Worm (Caenorhabditis elegans) whole organism, L4 larva: ENCODE results near the gene srd-38.

Experiments used
- F26F4.8 ChIP-seq: fragments of 200-800 bp; sonication (Bioruptor generic); conservative IDR thresholded peaks from 2 replicates; pipeline ENCODE4 v1.3.6; 2022; ENCODE audit warnings: missing genetic modification characterization, missing compliant biosample characterization
- F44E2.7 ChIP-seq: fragments of 200-800 bp; sonication (Bioruptor generic); IDR thresholded peaks from 2 replicates; pipeline ENCODE4 v2.1.2; 2022; ENCODE audit warnings: missing genetic modification characterization, missing compliant biosample characterization
- T20F7.1 ChIP-seq: fragments of 200-800 bp; sonication (Bioruptor generic); optimal IDR thresholded peaks from 2 replicates; lab custom pipeline; 2018; ENCODE audit warnings: mild to moderate bottlenecking, missing genetic modification characterization, missing compliant biosample characterization
- Y105C5A.15 ChIP-seq: fragments of 200-800 bp; sonication (Bioruptor generic); IDR thresholded peaks from 2 replicates; pipeline ENCODE4 v1.3.6; 2022; ENCODE audit warnings: missing genetic modification characterization, missing compliant biosample characterization
- Y5F2A.4 ChIP-seq: fragments of 200-800 bp; sonication (Bioruptor generic); optimal IDR thresholded peaks from 2 replicates; lab custom pipeline; 2018; ENCODE audit warnings: mild to moderate bottlenecking, missing genetic modification characterization, missing compliant biosample characterization
- Y75B8A.6 ChIP-seq: fragments of 200-800 bp; sonication (Bioruptor generic); IDR thresholded peaks from 2 replicates; pipeline ENCODE4 v1.3.6; 2022; ENCODE audit warnings: missing genetic modification reagents, missing genetic modification characterization, missing compliant biosample characterization
- ZK546.5 ChIP-seq, 2 experiments: sonication (generic microtip); optimal IDR thresholded peaks; 2 replicates each; lab custom pipeline; 2017; ENCODE audit warnings: missing biosample characterization in 2 of 2, missing genetic modification characterization in 2 of 2
- aly-2 ChIP-seq: sonication (generic microtip); optimal IDR thresholded peaks from 2 replicates; lab custom pipeline; 2018; ENCODE audit warnings: missing biosample characterization, missing genetic modification characterization
- ceh-28 ChIP-seq: fragments of 150-350 bp; optimal IDR thresholded peaks from 2 replicates; lab custom pipeline; 2014; ENCODE audit warnings: missing biosample characterization, missing genetic modification reagents, missing genetic modification characterization
- cey-2 ChIP-seq: sonication (generic microtip); optimal IDR thresholded peaks from 3 replicates; lab custom pipeline; 2017; ENCODE audit warnings: missing genetic modification characterization, mild to moderate bottlenecking, missing compliant biosample characterization, antibody characterized with exemption, borderline replicate concordance; ENCODE audit not compliant: insufficient read depth
- daf-12 ChIP-seq: fragments of 150-350 bp; optimal IDR thresholded peaks from 2 replicates; lab custom pipeline; 2014; ENCODE audit warnings: missing biosample characterization, missing genetic modification reagents, missing genetic modification characterization
- daf-16 ChIP-seq, 3 experiments: sonication (generic microtip); optimal IDR thresholded peaks; 2 replicates each; lab custom pipeline; 2016 to 2017; ENCODE audit warnings: missing genetic modification characterization in 3 of 3, missing genetic modification reagents in 3 of 3, mild to moderate bottlenecking in 2 of 3, missing compliant biosample characterization in 2 of 3, missing biosample characterization in 1 of 3, moderate library complexity in 1 of 3
- daf-8 ChIP-seq: fragments of 200-800 bp; sonication (Bioruptor generic); IDR thresholded peaks from 2 replicates; pipeline ENCODE4 v1.3.6; 2022; ENCODE audit warnings: missing genetic modification characterization, missing compliant biosample characterization
- dmd-6 ChIP-seq: fragments of 200-800 bp; sonication (Bioruptor generic); IDR thresholded peaks from 2 replicates; pipeline ENCODE4 v1.3.6; 2022; ENCODE audit warnings: missing genetic modification reagents, missing genetic modification characterization, missing compliant biosample characterization
- dmd-8 ChIP-seq: fragments of 200-800 bp; sonication (Bioruptor generic); IDR thresholded peaks from 2 replicates; pipeline ENCODE4 v1.3.6; 2022; ENCODE audit warnings: missing genetic modification characterization, missing compliant biosample characterization
- dmd-9 ChIP-seq: fragments of 200-800 bp; sonication (Bioruptor generic); IDR thresholded peaks from 2 replicates; pipeline ENCODE4 v1.3.6; 2022; ENCODE audit warnings: missing genetic modification reagents, missing genetic modification characterization, missing compliant biosample characterization
- duxl-1 ChIP-seq: sonication (generic microtip); optimal IDR thresholded peaks from 2 replicates; lab custom pipeline; 2016; ENCODE audit warnings: mild to moderate bottlenecking, missing genetic modification characterization, moderate library complexity, missing compliant biosample characterization; ENCODE audit not compliant: poor library complexity
- egl-43 ChIP-seq: fragments of 200-800 bp; sonication (Bioruptor generic); IDR thresholded peaks from 2 replicates; pipeline ENCODE4 v1.3.6; 2022; ENCODE audit warnings: missing genetic modification reagents, missing genetic modification characterization, missing compliant biosample characterization
- hif-1 ChIP-seq, 2 experiments: sonication (generic microtip); optimal IDR thresholded peaks; 2 replicates each; lab custom pipeline; 2016 to 2017; ENCODE audit warnings: missing compliant biosample characterization in 2 of 2, missing genetic modification characterization in 2 of 2, missing genetic modification reagents in 2 of 2, missing genotype in 2 of 2, mild to moderate bottlenecking in 1 of 2
- hmg-1.1 ChIP-seq: fragments of 200-800 bp; sonication (Bioruptor generic); IDR thresholded peaks from 2 replicates; pipeline ENCODE4 v1.3.6; 2022; ENCODE audit warnings: missing genetic modification reagents, missing genetic modification characterization, missing compliant biosample characterization
- jun-1 ChIP-seq: fragments of 150-350 bp; optimal IDR thresholded peaks from 2 replicates; lab custom pipeline; 2014; ENCODE audit warnings: missing biosample characterization, missing genetic modification reagents, missing genetic modification characterization
- lim-7 ChIP-seq: fragments of 200-800 bp; sonication (Bioruptor generic); IDR thresholded peaks from 2 replicates; pipeline ENCODE4 v1.3.6; 2022; ENCODE audit warnings: missing genetic modification characterization, missing compliant biosample characterization
- lin-13 ChIP-seq: fragments of 150-350 bp; optimal IDR thresholded peaks from 2 replicates; lab custom pipeline; 2014; ENCODE audit warnings: missing biosample characterization, missing genetic modification reagents, missing genetic modification characterization
- lir-3 ChIP-seq: sonication (generic microtip); optimal IDR thresholded peaks from 2 replicates; lab custom pipeline; 2016; ENCODE audit warnings: mild to moderate bottlenecking, missing genetic modification characterization, missing compliant biosample characterization
- madf-5 ChIP-seq, 2 experiments: fragments of 200-800 bp; sonication (Bioruptor generic); IDR thresholded peaks; 2 replicates each; pipeline ENCODE4 v1.3.6; 2022; ENCODE audit warnings: missing compliant biosample characterization in 2 of 2, missing genetic modification characterization in 2 of 2
- madf-9 ChIP-seq: fragments of 200-800 bp; sonication (Bioruptor generic); conservative IDR thresholded peaks from 2 replicates; pipeline ENCODE4 v1.3.6; 2022; ENCODE audit warnings: missing genetic modification reagents, missing genetic modification characterization, missing compliant biosample characterization
- mxl-2 ChIP-seq: fragments of 200-800 bp; sonication (Bioruptor generic); conservative IDR thresholded peaks from 2 replicates; pipeline ENCODE4 v1.3.6; 2022; ENCODE audit warnings: missing genetic modification reagents, missing genetic modification characterization, missing compliant biosample characterization
- nhr-102 ChIP-seq: sonication (generic microtip); optimal IDR thresholded peaks from 2 replicates; lab custom pipeline; 2016; ENCODE audit warnings: mild to moderate bottlenecking, missing genetic modification characterization, moderate library complexity, missing compliant biosample characterization
- nhr-25 ChIP-seq: sonication (generic microtip); optimal IDR thresholded peaks from 2 replicates; lab custom pipeline; 2017; ENCODE audit warnings: missing genetic modification characterization, mild to moderate bottlenecking, missing compliant biosample characterization, antibody characterized with exemption, moderate library complexity, borderline replicate concordance; ENCODE audit not compliant: insufficient read depth
- nhr-42 ChIP-seq: fragments of 200-800 bp; sonication (Bioruptor generic); IDR thresholded peaks from 2 replicates; pipeline ENCODE4 v1.3.6; 2022; ENCODE audit warnings: missing genetic modification characterization, missing compliant biosample characterization
- nhr-48 ChIP-seq: sonication (generic microtip); optimal IDR thresholded peaks from 2 replicates; lab custom pipeline; 2016; ENCODE audit warnings: mild to moderate bottlenecking, missing genetic modification characterization, missing compliant biosample characterization
- pha-4 ChIP-seq, 2 experiments: fragments of 150-350 bp in 1 of 2; fragments of 200-800 bp in 1 of 2; sonication (Bioruptor generic) in 1 of 2; IDR thresholded peaks in 1 of 2; optimal IDR thresholded peaks in 1 of 2; 2 replicates each; pipeline versions ENCODE4 v1.3.6 to Lab custom; 2014 to 2022; ENCODE audit warnings: missing genetic modification characterization in 2 of 2, missing genetic modification reagents in 2 of 2, missing biosample characterization in 1 of 2, missing compliant biosample characterization in 1 of 2
- rbr-2 ChIP-seq: sonication (generic microtip); optimal IDR thresholded peaks from 2 replicates; lab custom pipeline; 2016; ENCODE audit warnings: missing genotype, missing genetic modification characterization, missing compliant biosample characterization
- saeg-2 ChIP-seq: fragments of 200-800 bp; sonication (Bioruptor generic); IDR thresholded peaks from 2 replicates; pipeline ENCODE4 v1.3.6; 2022; ENCODE audit warnings: missing genetic modification reagents, missing genetic modification characterization, missing compliant biosample characterization
- snpc-1.2 ChIP-seq: fragments of 200-800 bp; sonication (Bioruptor generic); IDR thresholded peaks from 2 replicates; pipeline ENCODE4 v1.3.6; 2022; ENCODE audit warnings: missing genetic modification reagents, missing genetic modification characterization, missing compliant biosample characterization
- snpc-4 ChIP-seq: fragments of 150-350 bp; optimal IDR thresholded peaks from 2 replicates; lab custom pipeline; 2014; ENCODE audit warnings: missing biosample characterization, missing genetic modification characterization
- spr-1 ChIP-seq: sonication (generic microtip); optimal IDR thresholded peaks from 2 replicates; lab custom pipeline; 2016; ENCODE audit warnings: mild to moderate bottlenecking, missing genetic modification characterization, missing compliant biosample characterization
- vab-7 ChIP-seq: fragments of 200-800 bp; sonication (Bioruptor generic); IDR thresholded peaks from 2 replicates; pipeline ENCODE4 v1.3.6; 2022; ENCODE audit warnings: missing genetic modification reagents, missing genetic modification characterization, missing compliant biosample characterization
- zag-1 ChIP-seq: fragments of 150-350 bp; optimal IDR thresholded peaks from 2 replicates; lab custom pipeline; 2014; ENCODE audit warnings: missing biosample characterization, missing genetic modification characterization
- zfp-2 ChIP-seq: sonication (generic microtip); optimal IDR thresholded peaks from 2 replicates; lab custom pipeline; 2016; ENCODE audit warnings: mild to moderate bottlenecking, missing genetic modification characterization, missing compliant biosample characterization
- zfp-3 ChIP-seq: fragments of 200-800 bp; sonication (Bioruptor generic); conservative IDR thresholded peaks from 2 replicates; pipeline ENCODE4 v1.3.6; 2022; ENCODE audit warnings: missing genetic modification reagents, missing genetic modification characterization, missing compliant biosample characterization
- zip-11 ChIP-seq: fragments of 200-800 bp; sonication (Bioruptor generic); IDR thresholded peaks from 2 replicates; pipeline ENCODE4 v1.3.6; 2022; ENCODE audit warnings: missing genetic modification characterization, missing compliant biosample characterization

The srd-38 gene

DNA sequence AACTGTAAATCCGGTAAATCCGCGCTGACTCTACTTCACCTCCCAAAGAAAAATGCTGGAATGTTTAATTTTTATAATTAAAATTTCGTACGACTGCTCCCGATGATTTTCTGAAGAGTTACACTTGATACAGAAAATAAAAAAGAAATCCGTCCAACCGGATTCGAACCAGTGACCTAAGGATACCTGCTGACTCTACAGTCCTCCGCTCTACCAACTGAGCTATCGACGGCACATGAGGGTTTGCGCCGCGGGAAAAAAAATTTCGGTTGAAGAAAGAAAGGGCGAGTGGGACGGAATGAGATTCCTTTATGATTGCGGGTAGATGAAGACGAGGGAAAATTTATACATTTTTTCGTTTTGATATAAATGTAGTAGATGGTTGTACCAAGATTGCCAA is 7.0 kb upstream of the srd-38 start:
- TF ChIP-seq F26F4.8 (GFP tag; lab: Robert Waterston, UW) (peak; percentile 72; the same call in 1 of the 2 replicates), F44E2.7 (no peak), zfp-3 (GFP tag; lab: Robert Waterston, UW) (0 out of 2 replicates have a peak, but pooled peaks have one; percentile 23), Y105C5A.15 (GFP tag; lab: Robert Waterston, UW) (0 out of 2 replicates have a peak, but pooled peaks have one; percentile 37), snpc-1.2 (GFP tag; lab: Robert Waterston, UW) (0 out of 2 replicates have a peak, but pooled peaks have one; percentile 37), hmg-1.1 (GFP tag; lab: Robert Waterston, UW) (peak; percentile 15; the same call in 1 of the 2 replicates), daf-16 (GFP tag; optimal IDR thresholded peaks at IDR 0.05; lab: Kevin White, UChicago) (peak in 1 of 2 experiments; percentile 52), daf-16 (tag; optimal IDR thresholded peaks at IDR 0.05; lab: Kevin White, UChicago) (peak; percentile 17), snpc-4 (no peak), duxl-1 (tag; lab: Kevin White, UChicago) (peak; percentile 19), lim-7 (GFP tag; lab: Robert Waterston, UW) (peak; percentile 78), vab-7 (GFP tag; lab: Robert Waterston, UW) (0 out of 2 replicates have a peak, but pooled peaks have one; percentile 61), dmd-6 (GFP tag; lab: Robert Waterston, UW) (peak; percentile 17; the same call in 1 of the 2 replicates), pha-4 (GFP tag; IDR thresholded peaks at IDR 0.05; lab: Robert Waterston, UW) (peak; percentile 73), pha-4 (tag; optimal IDR thresholded peaks at IDR 0.05; lab: Kevin White, UChicago) (no peak), egl-43 (GFP tag; lab: Robert Waterston, UW) (peak; percentile 81), nhr-42 (GFP tag; lab: Robert Waterston, UW) (0 out of 2 replicates have a peak, but pooled peaks have one; percentile 13), zip-11 (no peak), dmd-9 (no peak), madf-5 (GFP tag; IDR thresholded peaks at IDR 0.05; lab: Robert Waterston, UW) (peak in 1 of 2 experiments; percentile 58; a peak in 1 of 4 replicates), nhr-48 (peak; percentile 16)
- TF ChIP-seq, all 104 proteins: peak for 15

DNA sequence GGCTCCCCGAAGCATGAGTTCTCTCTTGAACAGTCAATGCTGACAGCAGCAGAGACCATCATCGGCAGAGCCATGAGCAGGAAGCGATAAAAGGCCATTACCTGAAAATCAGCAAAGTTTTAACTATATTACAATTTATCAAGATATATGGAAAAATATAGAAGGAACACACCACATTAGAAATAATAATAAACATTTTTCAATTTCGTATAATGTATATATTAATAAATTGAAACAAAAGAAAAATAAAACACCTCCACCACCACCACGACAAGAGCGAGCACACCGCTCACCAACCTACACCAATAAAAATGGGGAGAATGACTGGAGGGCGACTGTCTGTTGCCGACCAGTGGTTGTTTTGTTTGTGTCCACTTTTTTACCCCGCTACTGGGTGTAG is 5.1 kb upstream of the srd-38 start, which contains the start of gene R04D3.2:
TSS of gene R04D3.2 (minus strand) at position 101 of the 400 bp plus-strand sequence.
- TF ChIP-seq spr-1 (tag; lab: Kevin White, UChicago) (no peak), zfp-2 (tag; lab: Kevin White, UChicago) (no peak), egl-43 (GFP tag; lab: Robert Waterston, UW) (no peak), Y5F2A.4 (GFP tag; lab: Kevin White, UChicago) (no peak), lir-3 (tag; lab: Kevin White, UChicago) (no peak), nhr-102 (no peak), madf-5 (GFP tag; IDR thresholded peaks at IDR 0.05; lab: Robert Waterston, UW) (no peak), rbr-2 (no peak), ceh-28 (no peak), madf-9 (GFP tag; lab: Robert Waterston, UW) (no peak), Y75B8A.6 (GFP tag; lab: Robert Waterston, UW) (no peak), cey-2 (tag; lab: Kevin White, UChicago) (no peak), hif-1 (tag; optimal IDR thresholded peaks at IDR 0.05; lab: Kevin White, UChicago) (no peak), daf-12 (tag; lab: Kevin White, UChicago) (no peak), T20F7.1 (no peak), mxl-2 (GFP tag; lab: Robert Waterston, UW) (no peak), aly-2 (tag; lab: Kevin White, UChicago) (no peak), duxl-1 (tag; lab: Kevin White, UChicago) (no peak)

DNA sequence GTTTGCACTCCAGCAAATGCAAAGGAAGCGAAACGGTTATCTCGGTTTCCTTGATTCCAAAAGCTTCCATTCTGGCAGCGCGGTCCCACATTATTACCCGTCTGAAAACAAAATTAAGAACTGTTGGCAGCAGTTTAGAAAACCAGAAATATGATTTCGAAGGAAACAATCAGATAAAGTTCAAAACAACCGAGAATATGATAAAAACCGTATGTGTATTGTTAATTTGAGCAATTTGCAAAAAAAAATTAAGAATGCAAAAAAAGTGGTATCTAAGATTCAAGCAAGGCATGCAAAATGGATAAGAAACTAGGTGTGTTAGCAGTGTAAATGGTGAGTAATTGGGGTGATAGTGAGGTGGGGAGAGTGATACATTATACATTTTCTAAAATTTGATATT is 2.9 kb upstream of the srd-38 start, which contains the start of gene R04D3.4:
TSS of gene R04D3.4 (minus strand) at position 101 of the 400 bp plus-strand sequence.
- TF ChIP-seq Y5F2A.4 (GFP tag; lab: Kevin White, UChicago) (no peak), lin-13 (GFP tag; lab: Kevin White, UChicago) (no peak), dmd-6 (GFP tag; lab: Robert Waterston, UW) (no peak), cey-2 (tag; lab: Kevin White, UChicago) (no peak), jun-1 (no peak), ZK546.5 (tag; optimal IDR thresholded peaks at IDR 0.05; lab: Kevin White, UChicago) (no peak), daf-16 (GFP tag; optimal IDR thresholded peaks at IDR 0.05; lab: Kevin White, UChicago) (no peak), daf-16 (tag; optimal IDR thresholded peaks at IDR 0.05; lab: Kevin White, UChicago) (no peak), nhr-25 (tag; lab: Kevin White, UChicago) (no peak), snpc-4 (no peak), dmd-8 (no peak), zag-1 (no peak), F26F4.8 (GFP tag; lab: Robert Waterston, UW) (no peak), daf-8 (GFP tag; lab: Robert Waterston, UW) (no peak), saeg-2 (GFP tag; lab: Robert Waterston, UW) (no peak), egl-43 (GFP tag; lab: Robert Waterston, UW) (no peak), zip-11 (no peak)
